Worm (Caenorhabditis elegans) whole organism, mixed stage, embryonic: Measurements from ENCODE around the gene ckk-1.

Experiments used
- M03D4.4 ChIP-seq: sonication (generic microtip); optimal IDR thresholded peaks from 2 replicates; lab custom pipeline; 2017; ENCODE audit warnings: mild to moderate bottlenecking, missing genetic modification characterization, missing compliant biosample characterization
- cnd-1 ChIP-seq: fragments of 200-800 bp; sonication (Bioruptor generic); optimal IDR thresholded peaks from 2 replicates; lab custom pipeline; 2018; ENCODE audit warnings: mild to moderate bottlenecking, missing genetic modification characterization, missing compliant biosample characterization
- elt-3 ChIP-seq: fragments of 150-350 bp; optimal IDR thresholded peaks from 2 replicates; lab custom pipeline; 2014; ENCODE audit warnings: missing biosample characterization, missing genetic modification characterization
- mls-2 ChIP-seq: sonication (generic microtip); optimal IDR thresholded peaks from 2 replicates; lab custom pipeline; 2016; ENCODE audit warnings: mild to moderate bottlenecking, missing genetic modification characterization, moderate library complexity, missing compliant biosample characterization
- nhr-12 ChIP-seq: fragments of 150-350 bp; optimal IDR thresholded peaks from 2 replicates; lab custom pipeline; 2014; ENCODE audit warnings: missing biosample characterization, missing genetic modification characterization
- nhr-28 ChIP-seq: fragments of 150-350 bp; optimal IDR thresholded peaks from 2 replicates; lab custom pipeline; 2014; ENCODE audit warnings: missing biosample characterization, missing genetic modification characterization
- ztf-11 ChIP-seq: fragments of 150-350 bp; optimal IDR thresholded peaks from 2 replicates; lab custom pipeline; 2014; ENCODE audit warnings: missing biosample characterization, missing genetic modification characterization

- TF ChIP-seq elt-3 (no peak), ztf-11 (tag; lab: Kevin White, UChicago) (no peak), mls-2 (no peak), nhr-28 (tag; lab: Kevin White, UChicago) (no peak), M03D4.4 (tag; lab: Kevin White, UChicago) (no peak), nhr-12 (tag; lab: Kevin White, UChicago) (no peak), cnd-1 (no peak)
Measured at ce11 chrIII:5675384-5675984, 40.2 kb downstream of the ckk-1 start.
